Worm (Caenorhabditis elegans): ENCODE measurements around the gene cit-1.1.

DNA sequence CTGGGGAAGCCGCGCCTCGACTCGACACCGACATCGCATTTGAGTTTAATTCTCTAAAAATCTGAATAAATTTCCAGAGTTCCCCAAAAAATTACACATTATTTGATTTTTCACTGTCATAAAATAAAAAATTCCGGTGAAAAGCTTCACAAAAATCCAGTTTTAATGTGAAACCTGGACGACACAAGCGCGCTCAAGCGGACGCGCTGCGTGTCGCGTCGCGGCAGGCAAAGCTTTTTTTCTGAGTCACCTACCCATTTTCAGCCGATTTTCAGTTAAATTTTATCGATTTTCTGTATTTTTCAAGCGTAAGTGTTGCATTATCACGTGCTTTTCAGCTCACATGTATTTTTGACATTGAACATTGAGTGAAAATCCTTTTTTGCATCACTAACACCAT is at the start of gene cit-1.1:
- TF ChIP-seq ama-1 (optimal IDR thresholded peaks at IDR 0.05) (no peak), tbx-2 (tag; optimal IDR thresholded peaks at IDR 0.05) (no peak), fkh-10 (GFP tag; optimal IDR thresholded peaks at IDR 0.05) (no peak), sea-2 (GFP tag; optimal IDR thresholded peaks at IDR 0.05) (no peak), lin-39 (tag; optimal IDR thresholded peaks at IDR 0.05) (peak; percentile 59), elt-3 (tag; optimal IDR thresholded peaks at IDR 0.05) (no peak)

Measured in whole organism, L3 larva.